Fruit fly (Drosophila melanogaster) whole organism, embryonic: Measurements from ENCODE around the gene AstA-R1.

Experiments
- Awh ChIP-seq: fragments of 200-800 bp; sonication (Bioruptor generic); IDR thresholded peaks from 2 replicates; pipeline ENCODE4, ENCODE4 v1.3.6; 2022; ENCODE audit warnings: missing biosample characterization, missing genetic modification characterization
- B-H2 ChIP-seq: fragments of 200-800 bp; sonication (Bioruptor generic); optimal IDR thresholded peaks from 2 replicates; lab custom pipeline; 2018; ENCODE audit warnings: missing biosample characterization, mild to moderate bottlenecking, missing genetic modification characterization
- CG10321 ChIP-seq: fragments of 200-800 bp; sonication (Bioruptor generic); IDR thresholded peaks from 2 replicates; pipeline ENCODE4 v1.3.6; 2022; ENCODE audit warnings: missing biosample characterization, missing genetic modification characterization
- CG10654 ChIP-seq: fragments of 200-800 bp; sonication (Bioruptor generic); optimal IDR thresholded peaks from 2 replicates; lab custom pipeline; 2016; ENCODE audit warnings: missing biosample characterization, missing genetic modification characterization
- CG12071 ChIP-seq: fragments of 200-800 bp; sonication (Bioruptor generic); optimal IDR thresholded peaks from 3 replicates; lab custom pipeline; 2018; ENCODE audit warnings: missing biosample characterization, mild to moderate bottlenecking, missing genetic modification characterization
- CG12104 ChIP-seq: fragments of 200-800 bp; sonication (Bioruptor generic); optimal IDR thresholded peaks from 3 replicates; lab custom pipeline; 2016; ENCODE audit warnings: missing biosample characterization, missing genetic modification characterization
- CG13123 ChIP-seq: fragments of 200-800 bp; sonication (Bioruptor generic); optimal IDR thresholded peaks from 2 replicates; lab custom pipeline; 2016; ENCODE audit warnings: missing biosample characterization, missing genetic modification characterization
- CG14014 ChIP-seq: fragments of 200-800 bp; sonication (Bioruptor generic); IDR thresholded peaks from 2 replicates; pipeline ENCODE4 v1.3.6; 2022; ENCODE audit warnings: missing biosample characterization, missing genetic modification characterization
- CG16779 ChIP-seq: fragments of 200-800 bp; sonication (Bioruptor generic); IDR thresholded peaks from 2 replicates; pipeline ENCODE4 v1.3.6; 2022; ENCODE audit warnings: missing biosample characterization, missing genetic modification characterization
- CG17912 ChIP-seq: fragments of 200-800 bp; sonication (Bioruptor generic); optimal IDR thresholded peaks from 2 replicates; lab custom pipeline; 2018; ENCODE audit warnings: missing biosample characterization, mild to moderate bottlenecking, missing genetic modification characterization
- CG18476 ChIP-seq: fragments of 200-800 bp; sonication (Bioruptor generic); optimal IDR thresholded peaks from 2 replicates; lab custom pipeline; 2016; ENCODE audit warnings: missing biosample characterization, mild to moderate bottlenecking, missing genetic modification characterization
- CG18599 ChIP-seq: fragments of 200-800 bp; sonication (Bioruptor generic); optimal IDR thresholded peaks from 3 replicates; lab custom pipeline; 2017; ENCODE audit warnings: missing biosample characterization, missing genetic modification characterization, mild to moderate bottlenecking, moderate library complexity, missing genetic modification reagents
- CG2199 ChIP-seq: fragments of 200-800 bp; sonication (Bioruptor generic); IDR thresholded peaks from 3 replicates; pipeline ENCODE4 v1.3.6; 2022; ENCODE audit warnings: missing biosample characterization, missing genetic modification characterization
- CG30403 ChIP-seq: fragments of 200-800 bp; sonication (Bioruptor generic); optimal IDR thresholded peaks from 3 replicates; lab custom pipeline; 2016; ENCODE audit warnings: missing biosample characterization, missing genetic modification characterization
- CG33213 ChIP-seq: fragments of 200-800 bp; sonication (Bioruptor generic); optimal IDR thresholded peaks from 3 replicates; lab custom pipeline; 2016; ENCODE audit warnings: missing biosample characterization, missing genetic modification characterization
- CG33557 ChIP-seq: fragments of 200-800 bp; sonication (Bioruptor generic); optimal IDR thresholded peaks from 2 replicates; lab custom pipeline; 2019; ENCODE audit warnings: missing biosample characterization, mild to moderate bottlenecking, missing genetic modification characterization, moderate library complexity
- CG3726 ChIP-seq: fragments of 200-800 bp; sonication (Bioruptor generic); IDR thresholded peaks from 3 replicates; pipeline ENCODE4, ENCODE4 v1.3.6; 2022; ENCODE audit warnings: missing biosample characterization, missing genetic modification characterization
- CG42726 ChIP-seq: fragments of 200-800 bp; sonication (Bioruptor generic); IDR thresholded peaks from 2 replicates; pipeline ENCODE4 v1.3.6; 2022; ENCODE audit warnings: missing biosample characterization, missing genetic modification characterization; ENCODE audit not compliant: partially characterized antibody
- CG4282 ChIP-seq: fragments of 200-800 bp; sonication (Bioruptor generic); optimal IDR thresholded peaks from 2 replicates; lab custom pipeline; 2016; ENCODE audit warnings: missing biosample characterization, missing genetic modification characterization
- CG4404 ChIP-seq: fragments of 200-800 bp; sonication (Bioruptor generic); IDR thresholded peaks from 2 replicates; pipeline ENCODE4 v1.3.6; 2022; ENCODE audit warnings: missing biosample characterization, missing genetic modification characterization
- CG4730 ChIP-seq: fragments of 200-800 bp; sonication (Bioruptor generic); IDR thresholded peaks from 2 replicates; pipeline ENCODE4 v1.3.6; 2022; ENCODE audit warnings: missing biosample characterization, missing genetic modification characterization
- CG5245 ChIP-seq: fragments of 200-800 bp; sonication (Bioruptor generic); optimal IDR thresholded peaks from 3 replicates; lab custom pipeline; 2016; ENCODE audit warnings: missing biosample characterization, missing genetic modification characterization
- CG6765 ChIP-seq: fragments of 200-800 bp; sonication (Bioruptor generic); optimal IDR thresholded peaks from 3 replicates; lab custom pipeline; 2017; ENCODE audit warnings: missing biosample characterization, mild to moderate bottlenecking, missing genetic modification characterization
- CG6854 ChIP-seq: fragments of 200-800 bp; sonication (Bioruptor generic); optimal IDR thresholded peaks from 3 replicates; lab custom pipeline; 2017; ENCODE audit warnings: missing biosample characterization, mild to moderate bottlenecking, missing genetic modification characterization
- CG8290 ChIP-seq, 3 experiments: fragments of 200-800 bp; sonication (Bioruptor generic); optimal IDR thresholded peaks; 2 replicates each; lab custom pipeline; 2016 to 2019; ENCODE audit warnings: missing biosample characterization in 3 of 3, missing genetic modification characterization in 3 of 3, mild to moderate bottlenecking in 2 of 3, moderate library complexity in 1 of 3
- Dad ChIP-seq: fragments of 200-800 bp; sonication (Bioruptor generic); optimal IDR thresholded peaks from 3 replicates; lab custom pipeline; 2016; ENCODE audit warnings: missing biosample characterization, missing genetic modification characterization
- Dbx ChIP-seq: fragments of 200-800 bp; sonication (Bioruptor generic); IDR thresholded peaks from 3 replicates; pipeline ENCODE4 v1.3.6; 2022; ENCODE audit warnings: missing biosample characterization, missing genetic modification characterization
- HmgZ ChIP-seq: fragments of 200-800 bp; sonication (Bioruptor generic); optimal IDR thresholded peaks from 2 replicates; lab custom pipeline; 2018; ENCODE audit warnings: missing biosample characterization, mild to moderate bottlenecking, missing genetic modification characterization
- Hr78 ChIP-seq, 2 experiments: fragments of 200-800 bp in 1 of 2; fragments of >200 bp in 1 of 2; sonication (Bioruptor generic) in 1 of 2; optimal IDR thresholded peaks; 2 replicates each; lab custom pipeline; 2017 to 2019; ENCODE audit warnings: missing biosample characterization in 2 of 2, missing genetic modification characterization in 2 of 2, mild to moderate bottlenecking in 1 of 2, moderate library complexity in 1 of 2
- Lhr ChIP-seq: fragments of 200-800 bp; sonication (Bioruptor generic); optimal IDR thresholded peaks from 3 replicates; lab custom pipeline; 2017; ENCODE audit warnings: mild to moderate bottlenecking, missing biosample characterization, missing genetic modification reagents, missing genetic modification characterization
- MBD-R2 ChIP-seq: fragments of 200-800 bp; sonication (Bioruptor generic); IDR thresholded peaks from 2 replicates; pipeline ENCODE4 v1.3.6; 2022; ENCODE audit warnings: missing biosample characterization, missing genetic modification characterization
- Max ChIP-seq: fragments of 200-800 bp; sonication (Bioruptor generic); optimal IDR thresholded peaks from 2 replicates; lab custom pipeline; 2016; ENCODE audit warnings: missing biosample characterization, mild to moderate bottlenecking, missing genetic modification characterization
- Sin3A ChIP-seq: fragments of >200 bp; optimal IDR thresholded peaks from 2 replicates; lab custom pipeline; 2018
- ab ChIP-seq: fragments of 200-800 bp; sonication (Bioruptor generic); optimal IDR thresholded peaks from 2 replicates; lab custom pipeline; 2016; ENCODE audit warnings: missing biosample characterization, missing genetic modification characterization
- ato ChIP-seq: fragments of 200-800 bp; sonication (Bioruptor generic); IDR thresholded peaks from 2 replicates; pipeline ENCODE4 v1.3.6; 2022; ENCODE audit warnings: missing biosample characterization, missing genetic modification characterization; ENCODE audit not compliant: partially characterized antibody
- ci ChIP-seq: fragments of 200-800 bp; sonication (Bioruptor generic); IDR thresholded peaks from 3 replicates; pipeline ENCODE4 v1.3.6; 2022; ENCODE audit warnings: missing biosample characterization, missing genetic modification characterization
- fd102C ChIP-seq: fragments of 200-800 bp; sonication (Bioruptor generic); optimal IDR thresholded peaks from 2 replicates; lab custom pipeline; 2018; ENCODE audit warnings: missing biosample characterization, mild to moderate bottlenecking, missing genetic modification characterization, moderate library complexity
- hkb ChIP-seq, 2 experiments: fragments of 200-800 bp in 1 of 2; fragments of >200 bp in 1 of 2; sonication (Bioruptor generic) in 1 of 2; IDR thresholded peaks in 1 of 2; optimal IDR thresholded peaks in 1 of 2; 2 replicates each; pipeline versions ENCODE4 v1.3.6 to Lab custom; 2017 to 2022; ENCODE audit warnings: missing biosample characterization in 1 of 2, missing genetic modification characterization in 1 of 2
- jing ChIP-seq: fragments of 200-800 bp; sonication (Bioruptor generic); optimal IDR thresholded peaks from 2 replicates; lab custom pipeline; 2018; ENCODE audit warnings: missing biosample characterization, mild to moderate bottlenecking, missing genetic modification characterization
- knrl ChIP-seq: fragments of 200-800 bp; sonication (Bioruptor generic); IDR thresholded peaks from 3 replicates; pipeline ENCODE4 v1.3.6; 2022; ENCODE audit warnings: missing biosample characterization, missing genetic modification characterization; ENCODE audit not compliant: partially characterized antibody
- lov ChIP-seq, 2 experiments: fragments of 200-800 bp in 1 of 2; fragments of >200 bp in 1 of 2; sonication (Bioruptor generic) in 1 of 2; IDR thresholded peaks in 1 of 2; optimal IDR thresholded peaks in 1 of 2; 2 replicates in 1 of 2; 3 replicates in 1 of 2; pipeline versions ENCODE4 v1.3.6 to Lab custom; 2017 to 2022; ENCODE audit warnings: missing biosample characterization in 1 of 2, missing genetic modification characterization in 1 of 2
- odd ChIP-seq: fragments of 200-800 bp; sonication (Bioruptor generic); optimal IDR thresholded peaks from 2 replicates; lab custom pipeline; 2017; ENCODE audit warnings: missing biosample characterization, mild to moderate bottlenecking, missing genetic modification characterization
- pan ChIP-seq, 4 experiments: fragments of >200 bp in 3 of 4; fragments of 200-800 bp in 1 of 4; sonication (Bioruptor generic) in 1 of 4; optimal IDR thresholded peaks in 3 of 4; IDR thresholded peaks in 1 of 4; 2 replicates each; pipeline versions ENCODE4 v1.3.6 to Lab custom; 2017 to 2022; ENCODE audit warnings: missing biosample characterization in 2 of 4, missing genetic modification characterization in 2 of 4, mixed read lengths in 1 of 4
- pnt ChIP-seq: fragments of 200-800 bp; sonication (Bioruptor generic); optimal IDR thresholded peaks from 3 replicates; lab custom pipeline; 2016; ENCODE audit warnings: missing biosample characterization, missing genetic modification characterization
- rib ChIP-seq: fragments of 200-800 bp; sonication (Bioruptor generic); IDR thresholded peaks from 2 replicates; pipeline ENCODE4 v1.3.6; 2022; ENCODE audit warnings: missing biosample characterization, missing genetic modification characterization
- sug ChIP-seq: fragments of 200-800 bp; optimal IDR thresholded peaks from 2 replicates; lab custom pipeline; 2019; ENCODE audit warnings: missing biosample characterization, mild to moderate bottlenecking, missing genetic modification characterization, moderate library complexity
- tgo ChIP-seq: fragments of 200-800 bp; sonication (Bioruptor generic); IDR thresholded peaks from 3 replicates; pipeline ENCODE4 v1.3.6; 2022; ENCODE audit warnings: missing biosample characterization, missing genetic modification characterization
- wek ChIP-seq: fragments of 200-800 bp; sonication (Bioruptor generic); optimal IDR thresholded peaks from 3 replicates; lab custom pipeline; 2018; ENCODE audit warnings: missing biosample characterization, mild to moderate bottlenecking, missing genetic modification characterization, moderate library complexity

The AstA-R1 gene

DNA sequence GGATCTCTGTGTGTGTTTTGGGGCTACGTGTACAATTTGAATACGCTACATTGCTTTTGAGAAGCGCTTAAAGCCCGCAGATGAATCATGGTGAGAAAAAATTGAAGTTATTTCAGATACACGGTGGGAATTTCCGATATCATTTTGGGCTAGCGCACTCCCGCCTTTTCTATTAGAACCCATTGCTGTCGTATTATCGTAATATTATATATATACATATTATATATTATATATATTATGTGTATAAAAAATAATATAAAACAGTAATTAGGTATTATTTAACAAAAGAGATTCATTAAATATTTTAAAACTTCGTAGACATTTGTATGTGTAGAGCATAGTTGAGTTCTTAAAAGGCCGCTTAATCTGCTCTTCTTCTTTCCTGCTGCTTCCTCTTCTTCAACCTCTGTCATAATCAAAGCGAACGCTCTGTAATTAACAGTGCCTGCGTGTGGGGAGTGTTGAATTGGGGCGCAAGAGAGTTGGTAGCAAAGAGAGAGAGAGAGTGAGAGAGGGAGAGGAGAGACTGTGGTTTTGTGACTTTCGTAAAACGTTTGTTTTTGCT, 103.6 kb downstream of the AstA-R1 start (continued):
- TF ChIP-seq pan (optimal IDR thresholded peaks at IDR 0.05; lab: Kevin White, UChicago) (no peak), pan (GFP tag; optimal IDR thresholded peaks at IDR 0.05 in 1 of 2, IDR thresholded peaks at IDR 0.05 in 1 of 2) (peak in 1 of 2 experiments; percentile 66), CG5245 (GFP tag; lab: Kevin White, UChicago) (peak; percentile 49), ato (GFP tag; lab: Robert Waterston, UW) (no peak), Lhr (peak; percentile 39), jing (GFP tag; lab: Kevin White, UChicago) (peak; percentile 59), CG14014 (GFP tag; lab: Robert Waterston, UW) (peak; percentile 46), CG17912 (no peak), CG10321 (GFP tag; lab: Robert Waterston, UW) (no peak), Hr78 (GFP tag; optimal IDR thresholded peaks at IDR 0.05; lab: Kevin White, UChicago) (peak in 1 of 2 experiments; percentile 78), CG16779 (no peak), CG4730 (peak; percentile 60), CG18599 (GFP tag; lab: Kevin White, UChicago) (peak; percentile 84), Dad (GFP tag; lab: Kevin White, UChicago) (no peak), Dbx (GFP tag; lab: Robert Waterston, UW) (0 out of 3 replicates have a peak, but pooled peaks have one; percentile 43), CG6854 (peak; percentile 76), CG12071 (GFP tag; lab: Kevin White, UChicago) (no peak), CG33557 (GFP tag; lab: Kevin White, UChicago) (peak; percentile 74), hkb (optimal IDR thresholded peaks at IDR 0.05; lab: Kevin White, UChicago) (no peak), hkb (GFP tag; IDR thresholded peaks at IDR 0.05; lab: Robert Waterston, UW) (peak; percentile 74; the same call in 1 of the 2 replicates), sug (peak; percentile 59), fd102C (GFP tag; lab: Kevin White, UChicago) (no peak), CG4282 (GFP tag; lab: Kevin White, UChicago) (no peak), CG6765 (GFP tag; lab: Kevin White, UChicago) (peak; percentile 32), CG10654 (GFP tag; lab: Kevin White, UChicago) (peak; percentile 47), CG18476 (GFP tag; lab: Kevin White, UChicago) (peak; percentile 68), CG2199 (GFP tag; lab: Robert Waterston, UW) (no peak), Awh (GFP tag; lab: Robert Waterston, UW) (0 out of 2 replicates have a peak, but pooled peaks have one; percentile 47), CG33213 (GFP tag; lab: Kevin White, UChicago) (no peak), odd (GFP tag; lab: Kevin White, UChicago) (peak; percentile 86), CG4404 (GFP tag; lab: Robert Waterston, UW) (peak; percentile 41), CG8290 (GFP tag; optimal IDR thresholded peaks at IDR 0.05; lab: Kevin White, UChicago) (peak; percentile 27), CG8290 (tag; optimal IDR thresholded peaks at IDR 0.05; lab: Kevin White, UChicago) (peak in 1 of 2 experiments; percentile 27), wek (GFP tag; lab: Kevin White, UChicago) (no peak), rib (GFP tag; lab: Robert Waterston, UW) (no peak), knrl (GFP tag; lab: Robert Waterston, UW) (no peak), ab (GFP tag; lab: Kevin White, UChicago) (no peak), HmgZ (tag; lab: Kevin White, UChicago) (no peak), CG12104 (peak; percentile 57), ci (GFP tag; lab: Robert Waterston, UW) (peak; percentile 40), Sin3A (lab: Kevin White, UChicago) (no peak), Max (GFP tag; lab: Kevin White, UChicago) (peak; percentile 18), lov (optimal IDR thresholded peaks at IDR 0.05; lab: Kevin White, UChicago) (no peak), lov (GFP tag; IDR thresholded peaks at IDR 0.05; lab: Robert Waterston, UW) (no peak), CG3726 (GFP tag; lab: Robert Waterston, UW) (0 out of 3 replicates have a peak, but pooled peaks have one; percentile 10), MBD-R2 (GFP tag; lab: Robert Waterston, UW) (no peak), pnt (GFP tag; lab: Kevin White, UChicago) (peak; percentile 19), CG42726 (no peak), CG13123 (GFP tag; lab: Kevin White, UChicago) (peak; percentile 35), CG30403 (GFP tag; lab: Kevin White, UChicago) (peak; percentile 71), B-H2 (GFP tag; lab: Kevin White, UChicago) (peak; percentile 1), tgo (GFP tag; lab: Robert Waterston, UW) (peak; percentile 79)
